Worm (Caenorhabditis elegans) whole organism, early embryonic: ENCODE results near the gene srw-66.

ENCODE experiments used
- B0310.2 ChIP-seq: sonication (generic microtip); optimal IDR thresholded peaks from 2 replicates; lab custom pipeline; 2016; ENCODE audit warnings: mild to moderate bottlenecking, missing genetic modification characterization, missing compliant biosample characterization
- F13C5.2 ChIP-seq: sonication (generic microtip); optimal IDR thresholded peaks from 2 replicates; lab custom pipeline; 2017; ENCODE audit warnings: mild to moderate bottlenecking, missing genetic modification characterization, inconsistent platforms, missing compliant biosample characterization
- aly-1 ChIP-seq: sonication (generic microtip); optimal IDR thresholded peaks from 2 replicates; lab custom pipeline; 2016; ENCODE audit warnings: missing genetic modification characterization, missing compliant biosample characterization
- ama-1 ChIP-seq: fragments of 150-350 bp; optimal IDR thresholded peaks from 2 replicates; lab custom pipeline; 2014
- ceh-13 ChIP-seq: fragments of 200-800 bp; sonication (Bioruptor generic); optimal IDR thresholded peaks from 2 replicates; lab custom pipeline; 2018; ENCODE audit warnings: mild to moderate bottlenecking, missing genetic modification characterization, missing compliant biosample characterization
- ceh-36 ChIP-seq: sonication (generic microtip); optimal IDR thresholded peaks from 2 replicates; lab custom pipeline; 2016; ENCODE audit warnings: missing genetic modification characterization, inconsistent platforms, missing compliant biosample characterization
- ets-7 ChIP-seq: sonication (generic microtip); optimal IDR thresholded peaks from 2 replicates; lab custom pipeline; 2016; ENCODE audit warnings: missing genotype, missing genetic modification characterization, missing compliant biosample characterization
- flt-1 ChIP-seq: fragments of 200-800 bp; sonication (Bioruptor generic); IDR thresholded peaks from 2 replicates; pipeline ENCODE4 v1.3.6; 2022; ENCODE audit warnings: missing genetic modification characterization, missing compliant biosample characterization
- hmbx-1 ChIP-seq: sonication (generic microtip); optimal IDR thresholded peaks from 2 replicates; lab custom pipeline; 2016; ENCODE audit warnings: mild to moderate bottlenecking, missing genetic modification characterization, missing compliant biosample characterization
- hmg-4 ChIP-seq: fragments of 200-800 bp; sonication (Bioruptor generic); optimal IDR thresholded peaks from 2 replicates; lab custom pipeline; 2018; ENCODE audit warnings: mild to moderate bottlenecking, missing genetic modification characterization, missing compliant biosample characterization
- hnd-1 ChIP-seq: sonication (generic microtip); optimal IDR thresholded peaks from 2 replicates; lab custom pipeline; 2016; ENCODE audit warnings: missing genetic modification characterization, missing compliant biosample characterization
- pes-1 ChIP-seq: fragments of 200-800 bp; sonication (Bioruptor generic); IDR thresholded peaks from 2 replicates; pipeline ENCODE4 v1.3.6; 2022; ENCODE audit warnings: missing genetic modification reagents, missing genetic modification characterization, missing compliant biosample characterization
- scrt-1 ChIP-seq: fragments of 200-800 bp; sonication (Bioruptor generic); IDR thresholded peaks from 2 replicates; pipeline ENCODE4 v1.3.6; 2022; ENCODE audit warnings: missing genetic modification characterization, missing compliant biosample characterization
- sea-1 ChIP-seq: fragments of 200-800 bp; sonication (Bioruptor generic); conservative IDR thresholded peaks from 2 replicates; pipeline ENCODE4 v1.3.6; 2022; ENCODE audit warnings: missing genetic modification characterization, missing compliant biosample characterization
- tbx-11 ChIP-seq: fragments of 200-800 bp; sonication (Bioruptor generic); IDR thresholded peaks from 2 replicates; pipeline ENCODE4 v1.3.6; 2022; ENCODE audit warnings: missing genetic modification characterization, missing compliant biosample characterization
- tbx-37 ChIP-seq: fragments of 200-800 bp; sonication (Bioruptor generic); conservative IDR thresholded peaks from 2 replicates; pipeline ENCODE4 v1.3.6; 2022; ENCODE audit warnings: missing genetic modification reagents, missing genetic modification characterization, missing compliant biosample characterization
- tra-4 ChIP-seq: sonication (generic microtip); optimal IDR thresholded peaks from 2 replicates; lab custom pipeline; 2017; ENCODE audit warnings: missing genetic modification characterization, missing compliant biosample characterization

The srw-66 gene

DNA sequence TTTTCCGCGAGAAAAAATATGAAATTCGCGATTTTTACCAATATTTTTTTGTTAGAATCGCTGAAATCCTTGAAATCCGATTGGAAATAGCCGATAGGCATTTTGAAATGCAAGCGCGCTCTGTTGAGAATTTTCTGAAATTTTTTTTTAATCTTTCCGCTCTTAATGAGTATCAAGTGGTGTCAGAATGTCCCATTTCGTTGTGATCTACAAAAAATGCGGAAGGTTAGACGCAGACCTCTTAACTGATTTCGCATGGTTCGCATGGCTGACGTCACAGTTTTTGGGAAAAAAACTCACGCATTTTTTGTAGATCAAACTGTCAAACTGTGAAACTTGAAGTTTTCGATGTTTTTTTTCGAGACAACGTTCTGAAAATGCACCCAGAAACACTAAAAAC, at the start of gene srw-66:
srw-66 (minus strand) TSS at position 101 of the 400 bp plus-strand sequence.
- no peak for TF ChIP-seq tbx-37 (GFP tag; lab: Robert Waterston, UW)
- no peak for TF ChIP-seq tra-4 (tag; lab: Kevin White, UChicago)
- no peak for TF ChIP-seq ama-1 (lab: Kevin White, UChicago)
- no peak for TF ChIP-seq hmg-4 (GFP tag; lab: Kevin White, UChicago)
- TF ChIP-seq aly-1 (tag; lab: Kevin White, UChicago) = no peak
- TF ChIP-seq ceh-36 = no peak
- TF ChIP-seq hnd-1 (tag; lab: Kevin White, UChicago) = no peak
- no peak for TF ChIP-seq B0310.2 (tag; lab: Kevin White, UChicago)
- no peak for TF ChIP-seq tbx-11
- no peak for TF ChIP-seq sea-1
- no peak for TF ChIP-seq scrt-1
- no peak for TF ChIP-seq ets-7 (tag; lab: Kevin White, UChicago)
- TF ChIP-seq F13C5.2 = no peak
- no peak for TF ChIP-seq ceh-13 (GFP tag; lab: Kevin White, UChicago)
- TF ChIP-seq flt-1 = no peak
- TF ChIP-seq hmbx-1 (tag; lab: Kevin White, UChicago) = no peak
- no peak for TF ChIP-seq pes-1

DNA sequence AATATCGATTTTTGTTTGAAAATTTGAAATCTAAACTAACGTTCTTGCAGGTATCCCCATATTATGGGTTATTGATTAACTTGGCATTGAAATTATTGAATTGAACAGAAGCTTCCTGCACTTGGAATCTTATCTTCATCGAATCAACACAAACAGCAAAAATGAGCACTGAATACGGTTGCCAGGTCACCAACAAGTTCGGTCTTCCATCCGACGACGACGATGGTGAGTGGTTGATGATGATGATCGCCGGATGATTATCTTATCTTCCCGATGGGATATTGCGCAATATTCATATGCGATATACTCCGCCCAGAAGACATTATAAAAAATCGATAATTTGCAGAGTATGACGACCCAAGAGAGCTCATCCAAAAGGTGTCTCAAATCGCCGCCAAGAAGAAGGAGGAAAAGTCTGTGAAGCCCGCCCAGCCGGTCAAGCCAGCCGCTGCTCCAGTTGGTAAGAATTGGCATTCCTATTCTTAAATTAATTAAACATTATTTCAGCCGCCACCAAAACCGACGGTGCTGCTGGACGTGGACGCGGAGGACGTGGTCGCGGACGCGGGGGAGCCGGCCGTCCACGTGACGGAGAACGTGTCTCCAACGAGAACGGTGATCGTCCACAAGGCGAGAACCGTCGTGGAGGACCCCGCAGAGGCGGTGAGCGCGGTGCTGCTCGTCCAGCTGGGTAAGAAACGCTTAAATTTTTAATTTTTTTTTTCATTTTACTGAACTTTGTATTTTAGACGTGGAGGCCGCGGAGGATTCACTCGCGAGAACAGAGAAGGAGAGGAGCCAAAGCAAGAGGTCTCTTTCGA, 49.5 kb upstream of the srw-66 start, which contains the start of gene vig-1:
vig-1 (plus strand) TSS at position 51 of the 821 bp plus-strand sequence.
- no peak for TF ChIP-seq hmbx-1 (tag; lab: Kevin White, UChicago)
- no peak for TF ChIP-seq ama-1 (lab: Kevin White, UChicago)
- no peak for TF ChIP-seq B0310.2 (tag; lab: Kevin White, UChicago)
- TF ChIP-seq tbx-11 = no peak
- no peak for TF ChIP-seq ceh-13 (GFP tag; lab: Kevin White, UChicago)
- no peak for TF ChIP-seq F13C5.2

DNA sequence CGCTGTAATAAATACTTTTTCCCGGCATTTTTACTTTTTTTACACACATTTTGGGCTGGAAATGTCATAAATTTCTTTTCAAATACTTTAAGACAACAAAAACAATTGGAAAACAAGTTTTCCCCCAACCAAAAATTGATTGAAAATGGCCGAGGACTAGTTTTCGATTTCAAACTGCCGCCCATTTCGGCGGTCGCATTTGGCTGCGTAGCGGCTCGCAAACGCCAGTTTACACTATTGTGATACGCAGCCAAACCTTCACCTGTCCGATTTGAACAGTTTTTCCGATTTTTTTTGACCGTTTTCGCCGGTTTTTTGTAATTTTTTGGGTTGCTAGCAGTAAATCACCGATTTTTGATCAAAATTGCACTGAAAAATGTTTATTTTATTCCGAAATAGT, 48.7 kb upstream of the srw-66 start:
- TF ChIP-seq sea-1 (0 out of 2 replicates have a peak, but pooled peaks have one; percentile 48), scrt-1 (no peak), ama-1 (lab: Kevin White, UChicago) (peak; percentile 77), ceh-13 (GFP tag; lab: Kevin White, UChicago) (peak; percentile 23), hmg-4 (GFP tag; lab: Kevin White, UChicago) (peak; percentile 81), hnd-1 (tag; lab: Kevin White, UChicago) (peak; percentile 5), pes-1 (peak; percentile 72), aly-1 (tag; lab: Kevin White, UChicago) (no peak), tra-4 (tag; lab: Kevin White, UChicago) (peak; percentile 38), tbx-11 (0 out of 2 replicates have a peak, but pooled peaks have one; percentile 13), F13C5.2 (peak; percentile 90), ceh-36 (peak; percentile 49), ets-7 (tag; lab: Kevin White, UChicago) (no peak), tbx-37 (GFP tag; lab: Robert Waterston, UW) (0 out of 2 replicates have a peak, but pooled peaks have one; percentile 17), B0310.2 (tag; lab: Kevin White, UChicago) (peak; percentile 52), flt-1 (peak; percentile 64), hmbx-1 (tag; lab: Kevin White, UChicago) (peak; percentile 42)

DNA sequence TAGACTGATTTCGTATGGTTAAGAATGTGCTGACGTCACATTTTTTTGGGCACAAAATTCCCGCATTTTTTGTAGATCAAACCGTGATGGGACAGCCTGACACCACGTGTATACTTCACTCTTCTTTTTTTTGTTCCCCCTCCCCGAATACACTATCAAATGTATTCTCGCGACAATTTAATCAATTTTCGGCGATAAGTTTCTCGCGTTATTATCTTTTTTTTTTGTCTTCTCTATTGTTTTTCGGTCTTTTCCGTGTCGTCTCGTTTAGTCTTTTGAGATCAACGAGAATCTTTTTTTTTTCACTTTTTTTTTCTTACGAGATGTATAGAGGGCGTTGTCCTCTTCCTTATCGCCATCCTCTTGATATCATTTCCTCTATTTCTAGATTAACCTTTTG, 43.5 kb upstream of the srw-66 start:
- no peak for TF ChIP-seq hmbx-1 (tag; lab: Kevin White, UChicago)
- no peak for TF ChIP-seq hnd-1 (tag; lab: Kevin White, UChicago)
- TF ChIP-seq aly-1 (tag; lab: Kevin White, UChicago) = no peak
- no peak for TF ChIP-seq B0310.2 (tag; lab: Kevin White, UChicago)
- TF ChIP-seq ceh-13 (GFP tag; lab: Kevin White, UChicago) = no peak
- TF ChIP-seq ets-7 (tag; lab: Kevin White, UChicago) = no peak
- no peak for TF ChIP-seq tra-4 (tag; lab: Kevin White, UChicago)
- TF ChIP-seq ceh-36 = no peak
- TF ChIP-seq tbx-37 (GFP tag; lab: Robert Waterston, UW) = no peak
- no peak for TF ChIP-seq flt-1
- no peak for TF ChIP-seq pes-1
- no peak for TF ChIP-seq ama-1 (lab: Kevin White, UChicago)

DNA sequence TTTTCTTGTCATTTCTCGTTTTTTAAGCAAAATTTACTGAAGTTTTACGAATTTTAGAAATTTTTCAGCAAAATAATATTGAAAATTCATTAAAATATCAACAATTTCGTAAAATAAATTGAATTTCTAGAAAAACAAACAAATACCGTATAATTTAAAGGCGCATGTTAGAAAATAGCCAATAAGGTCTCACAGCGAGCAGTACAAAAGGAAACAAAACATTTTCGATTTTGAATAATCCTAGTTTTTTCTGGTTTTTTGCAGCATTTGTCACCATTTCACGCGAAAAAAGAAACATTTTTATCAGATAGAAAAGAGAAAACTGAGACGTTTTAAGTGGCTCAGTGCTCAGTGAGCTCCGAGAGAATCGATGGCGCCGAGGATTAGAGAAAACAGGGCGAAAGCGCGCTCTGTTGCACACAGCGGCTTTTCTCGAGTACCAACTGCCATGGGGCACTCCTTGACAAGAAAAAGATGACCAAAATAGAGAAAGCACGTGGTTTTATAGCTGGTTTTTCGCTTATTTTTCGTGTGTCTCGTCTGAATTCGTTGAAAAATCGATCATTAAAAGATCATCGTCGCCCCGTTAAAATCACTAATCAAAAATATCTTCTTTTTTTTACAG, 38.3 kb upstream of the srw-66 start, which contains the start of the genes alh-6 and fcho-1:
alh-6 (minus strand) TSS at position 242 of the 625 bp plus-strand sequence.
fcho-1 (plus strand) TSS at position 624 of the 625 bp plus-strand sequence.
- TF ChIP-seq ceh-36 = no peak
- TF ChIP-seq F13C5.2 = no peak
- TF ChIP-seq hmbx-1 (tag; lab: Kevin White, UChicago) = no peak
- TF ChIP-seq aly-1 (tag; lab: Kevin White, UChicago) = no peak
- TF ChIP-seq ceh-13 (GFP tag; lab: Kevin White, UChicago) = no peak
- TF ChIP-seq flt-1 = no peak
- no peak for TF ChIP-seq tra-4 (tag; lab: Kevin White, UChicago)
- TF ChIP-seq hnd-1 (tag; lab: Kevin White, UChicago) = no peak
- no peak for TF ChIP-seq pes-1
- no peak for TF ChIP-seq scrt-1
- no peak for TF ChIP-seq ama-1 (lab: Kevin White, UChicago)
- TF ChIP-seq tbx-37 (GFP tag; lab: Robert Waterston, UW) = no peak
- TF ChIP-seq sea-1 = no peak
- TF ChIP-seq B0310.2 (tag; lab: Kevin White, UChicago) = no peak
- TF ChIP-seq hmg-4 (GFP tag; lab: Kevin White, UChicago) = no peak
- TF ChIP-seq ets-7 (tag; lab: Kevin White, UChicago) = no peak
- no peak for TF ChIP-seq tbx-11

ce11 chrII:1306550-1306949, 34.8 kb upstream of the srw-66 start:
- TF ChIP-seq tbx-11 (no peak), tbx-37 (GFP tag; lab: Robert Waterston, UW) (no peak), pes-1 (no peak), sea-1 (no peak), hnd-1 (tag; lab: Kevin White, UChicago) (no peak), scrt-1 (no peak), B0310.2 (tag; lab: Kevin White, UChicago) (no peak), hmbx-1 (tag; lab: Kevin White, UChicago) (no peak), ets-7 (tag; lab: Kevin White, UChicago) (no peak), ceh-13 (GFP tag; lab: Kevin White, UChicago) (no peak), flt-1 (no peak), tra-4 (tag; lab: Kevin White, UChicago) (no peak), aly-1 (tag; lab: Kevin White, UChicago) (no peak), F13C5.2 (no peak), hmg-4 (GFP tag; lab: Kevin White, UChicago) (no peak), ama-1 (lab: Kevin White, UChicago) (no peak), ceh-36 (no peak)
